Worm (Caenorhabditis elegans) whole organism, L4 larva: ENCODE results near the gene flcn-1.

Experiments used
- F10B5.3 ChIP-seq: sonication (generic microtip); optimal IDR thresholded peaks from 2 replicates; lab custom pipeline; 2016; ENCODE audit warnings: mild to moderate bottlenecking, missing genetic modification characterization, missing compliant biosample characterization
- F37D6.2 ChIP-seq: sonication (generic microtip); optimal IDR thresholded peaks from 2 replicates; lab custom pipeline; 2016; ENCODE audit warnings: mild to moderate bottlenecking, missing genetic modification characterization, missing compliant biosample characterization
- F44E2.7 ChIP-seq: fragments of 200-800 bp; sonication (Bioruptor generic); IDR thresholded peaks from 2 replicates; pipeline ENCODE4 v2.1.2; 2022; ENCODE audit warnings: missing genetic modification characterization, missing compliant biosample characterization
- R02D3.7 ChIP-seq: fragments of 150-350 bp; sonication (generic microtip); optimal IDR thresholded peaks from 3 replicates; lab custom pipeline; 2014; ENCODE audit warnings: missing biosample characterization, missing genetic modification characterization
- T20F7.1 ChIP-seq: fragments of 200-800 bp; sonication (Bioruptor generic); optimal IDR thresholded peaks from 2 replicates; lab custom pipeline; 2018; ENCODE audit warnings: mild to moderate bottlenecking, missing genetic modification characterization, missing compliant biosample characterization
- T26A8.4 ChIP-seq: fragments of 200-800 bp; sonication (Bioruptor generic); IDR thresholded peaks from 2 replicates; pipeline ENCODE4 v1.3.6; 2022; ENCODE audit warnings: missing genetic modification characterization, missing compliant biosample characterization
- Y105C5A.15 ChIP-seq: fragments of 200-800 bp; sonication (Bioruptor generic); IDR thresholded peaks from 2 replicates; pipeline ENCODE4 v1.3.6; 2022; ENCODE audit warnings: missing genetic modification characterization, missing compliant biosample characterization
- Y5F2A.4 ChIP-seq: fragments of 200-800 bp; sonication (Bioruptor generic); optimal IDR thresholded peaks from 2 replicates; lab custom pipeline; 2018; ENCODE audit warnings: mild to moderate bottlenecking, missing genetic modification characterization, missing compliant biosample characterization
- ZK337.2 ChIP-seq: fragments of 200-800 bp; sonication (Bioruptor generic); IDR thresholded peaks from 2 replicates; pipeline ENCODE4 v1.3.6; 2022; ENCODE audit warnings: missing genetic modification reagents, missing genetic modification characterization, missing compliant biosample characterization
- aly-2 ChIP-seq: sonication (generic microtip); optimal IDR thresholded peaks from 2 replicates; lab custom pipeline; 2018; ENCODE audit warnings: missing biosample characterization, missing genetic modification characterization
- ceh-32 ChIP-seq: sonication (generic microtip); optimal IDR thresholded peaks from 2 replicates; lab custom pipeline; 2016; ENCODE audit warnings: mild to moderate bottlenecking, missing genetic modification characterization, missing compliant biosample characterization; ENCODE audit not compliant: poor library complexity
- ceh-44 ChIP-seq: fragments of 200-800 bp; sonication (Bioruptor generic); IDR thresholded peaks from 2 replicates; pipeline ENCODE4 v1.3.6; 2022; ENCODE audit warnings: missing genetic modification reagents, missing genetic modification characterization, missing compliant biosample characterization
- ceh-62 ChIP-seq: sonication (generic microtip); optimal IDR thresholded peaks from 2 replicates; lab custom pipeline; 2017; ENCODE audit warnings: missing biosample characterization, missing genetic modification characterization
- ces-1 ChIP-seq: fragments of 150-350 bp; sonication (generic microtip); optimal IDR thresholded peaks from 4 replicates; lab custom pipeline; 2014; ENCODE audit warnings: missing biosample characterization, missing genetic modification reagents, missing genetic modification characterization
- daf-16 ChIP-seq, 3 experiments: sonication (generic microtip); optimal IDR thresholded peaks; 2 replicates each; lab custom pipeline; 2016 to 2017; ENCODE audit warnings: missing genetic modification characterization in 3 of 3, missing genetic modification reagents in 3 of 3, mild to moderate bottlenecking in 2 of 3, missing compliant biosample characterization in 2 of 3, missing biosample characterization in 1 of 3, moderate library complexity in 1 of 3
- daf-19 ChIP-seq: fragments of 200-800 bp; sonication (Bioruptor generic); conservative IDR thresholded peaks from 2 replicates; pipeline ENCODE4 v1.3.6; 2022; ENCODE audit warnings: missing genetic modification characterization, missing compliant biosample characterization
- daf-8 ChIP-seq: fragments of 200-800 bp; sonication (Bioruptor generic); IDR thresholded peaks from 2 replicates; pipeline ENCODE4 v1.3.6; 2022; ENCODE audit warnings: missing genetic modification characterization, missing compliant biosample characterization
- dmd-8 ChIP-seq: fragments of 200-800 bp; sonication (Bioruptor generic); IDR thresholded peaks from 2 replicates; pipeline ENCODE4 v1.3.6; 2022; ENCODE audit warnings: missing genetic modification characterization, missing compliant biosample characterization
- dmd-9 ChIP-seq: fragments of 200-800 bp; sonication (Bioruptor generic); IDR thresholded peaks from 2 replicates; pipeline ENCODE4 v1.3.6; 2022; ENCODE audit warnings: missing genetic modification reagents, missing genetic modification characterization, missing compliant biosample characterization
- dpl-1 ChIP-seq: fragments of 150-350 bp; optimal IDR thresholded peaks from 2 replicates; lab custom pipeline; 2014; ENCODE audit warnings: missing biosample characterization, missing genetic modification reagents, missing genetic modification characterization
- duxl-1 ChIP-seq: sonication (generic microtip); optimal IDR thresholded peaks from 2 replicates; lab custom pipeline; 2016; ENCODE audit warnings: mild to moderate bottlenecking, missing genetic modification characterization, moderate library complexity, missing compliant biosample characterization; ENCODE audit not compliant: poor library complexity
- dve-1 ChIP-seq: sonication (generic microtip); optimal IDR thresholded peaks from 2 replicates; lab custom pipeline; 2017; ENCODE audit warnings: antibody characterized with exemption, mild to moderate bottlenecking, missing genetic modification characterization, missing compliant biosample characterization; ENCODE audit not compliant: insufficient read depth
- hif-1 ChIP-seq, 2 experiments: sonication (generic microtip); optimal IDR thresholded peaks; 2 replicates each; lab custom pipeline; 2016 to 2017; ENCODE audit warnings: missing compliant biosample characterization in 2 of 2, missing genetic modification characterization in 2 of 2, missing genetic modification reagents in 2 of 2, missing genotype in 2 of 2, mild to moderate bottlenecking in 1 of 2
- hlh-11 ChIP-seq: fragments of 200-800 bp; sonication (Bioruptor generic); optimal IDR thresholded peaks from 2 replicates; lab custom pipeline; 2018; ENCODE audit warnings: mild to moderate bottlenecking, missing genetic modification characterization, missing compliant biosample characterization
- hlh-30 ChIP-seq: sonication (generic microtip); optimal IDR thresholded peaks from 2 replicates; lab custom pipeline; 2017; ENCODE audit warnings: antibody characterized with exemption, mild to moderate bottlenecking, missing genetic modification characterization, missing compliant biosample characterization; ENCODE audit not compliant: insufficient read depth
- hmg-1.1 ChIP-seq: fragments of 200-800 bp; sonication (Bioruptor generic); IDR thresholded peaks from 2 replicates; pipeline ENCODE4 v1.3.6; 2022; ENCODE audit warnings: missing genetic modification reagents, missing genetic modification characterization, missing compliant biosample characterization
- lim-7 ChIP-seq: fragments of 200-800 bp; sonication (Bioruptor generic); IDR thresholded peaks from 2 replicates; pipeline ENCODE4 v1.3.6; 2022; ENCODE audit warnings: missing genetic modification characterization, missing compliant biosample characterization
- lin-15B ChIP-seq: fragments of 150-350 bp; sonication (generic microtip); optimal IDR thresholded peaks from 3 replicates; lab custom pipeline; 2014; ENCODE audit warnings: missing biosample characterization, missing genetic modification characterization
- lsy-2 ChIP-seq, 2 experiments: fragments of 150-350 bp in 1 of 2; sonication (generic microtip) in 1 of 2; optimal IDR thresholded peaks; 2 replicates each; lab custom pipeline; 2014 to 2017; ENCODE audit warnings: missing biosample characterization in 2 of 2, missing genetic modification characterization in 2 of 2
- madf-9 ChIP-seq: fragments of 200-800 bp; sonication (Bioruptor generic); conservative IDR thresholded peaks from 2 replicates; pipeline ENCODE4 v1.3.6; 2022; ENCODE audit warnings: missing genetic modification reagents, missing genetic modification characterization, missing compliant biosample characterization
- mep-1 ChIP-seq: fragments of 150-350 bp; sonication (generic microtip); optimal IDR thresholded peaks from 3 replicates; lab custom pipeline; 2014; ENCODE audit warnings: missing biosample characterization, missing genetic modification characterization
- mxl-2 ChIP-seq: fragments of 200-800 bp; sonication (Bioruptor generic); conservative IDR thresholded peaks from 2 replicates; pipeline ENCODE4 v1.3.6; 2022; ENCODE audit warnings: missing genetic modification reagents, missing genetic modification characterization, missing compliant biosample characterization
- nhr-102 ChIP-seq: sonication (generic microtip); optimal IDR thresholded peaks from 2 replicates; lab custom pipeline; 2016; ENCODE audit warnings: mild to moderate bottlenecking, missing genetic modification characterization, moderate library complexity, missing compliant biosample characterization
- nhr-11 ChIP-seq: fragments of 150-350 bp; optimal IDR thresholded peaks from 2 replicates; lab custom pipeline; 2014; ENCODE audit warnings: missing biosample characterization, missing genetic modification characterization
- nhr-28 ChIP-seq: fragments of 150-350 bp; optimal IDR thresholded peaks from 2 replicates; lab custom pipeline; 2014; ENCODE audit warnings: missing biosample characterization, missing genetic modification characterization
- nhr-42 ChIP-seq: fragments of 200-800 bp; sonication (Bioruptor generic); IDR thresholded peaks from 2 replicates; pipeline ENCODE4 v1.3.6; 2022; ENCODE audit warnings: missing genetic modification characterization, missing compliant biosample characterization
- nhr-6 ChIP-seq: fragments of 150-350 bp; optimal IDR thresholded peaks from 2 replicates; lab custom pipeline; 2014; ENCODE audit warnings: missing biosample characterization, missing genetic modification characterization
- nhr-77 ChIP-seq: fragments of 150-350 bp; optimal IDR thresholded peaks from 2 replicates; lab custom pipeline; 2014; ENCODE audit warnings: missing biosample characterization, missing genetic modification characterization
- pqm-1 ChIP-seq: sonication (generic microtip); optimal IDR thresholded peaks from 2 replicates; lab custom pipeline; 2017; ENCODE audit warnings: missing biosample characterization, missing genetic modification characterization
- rbr-2 ChIP-seq: sonication (generic microtip); optimal IDR thresholded peaks from 2 replicates; lab custom pipeline; 2016; ENCODE audit warnings: missing genotype, missing genetic modification characterization, missing compliant biosample characterization
- set-16 ChIP-seq: fragments of 200-800 bp; sonication (Bioruptor generic); IDR thresholded peaks from 2 replicates; pipeline ENCODE4 v1.3.6; 2022; ENCODE audit warnings: missing genetic modification reagents, missing genetic modification characterization, missing compliant biosample characterization
- snpc-4 ChIP-seq: fragments of 150-350 bp; optimal IDR thresholded peaks from 2 replicates; lab custom pipeline; 2014; ENCODE audit warnings: missing biosample characterization, missing genetic modification characterization
- spr-1 ChIP-seq: sonication (generic microtip); optimal IDR thresholded peaks from 2 replicates; lab custom pipeline; 2016; ENCODE audit warnings: mild to moderate bottlenecking, missing genetic modification characterization, missing compliant biosample characterization
- spr-3 ChIP-seq: fragments of 200-800 bp; sonication (Bioruptor generic); optimal IDR thresholded peaks from 2 replicates; lab custom pipeline; 2018; ENCODE audit warnings: mild to moderate bottlenecking, missing genetic modification characterization, missing compliant biosample characterization
- tag-97 ChIP-seq: fragments of 200-800 bp; sonication (Bioruptor generic); IDR thresholded peaks from 2 replicates; pipeline ENCODE4 v1.3.6; 2022; ENCODE audit warnings: missing genetic modification characterization, missing compliant biosample characterization
- vab-7 ChIP-seq: fragments of 200-800 bp; sonication (Bioruptor generic); IDR thresholded peaks from 2 replicates; pipeline ENCODE4 v1.3.6; 2022; ENCODE audit warnings: missing genetic modification reagents, missing genetic modification characterization, missing compliant biosample characterization
- zip-11 ChIP-seq: fragments of 200-800 bp; sonication (Bioruptor generic); IDR thresholded peaks from 2 replicates; pipeline ENCODE4 v1.3.6; 2022; ENCODE audit warnings: missing genetic modification characterization, missing compliant biosample characterization
- ztf-11 ChIP-seq: fragments of 150-350 bp; optimal IDR thresholded peaks from 2 replicates; lab custom pipeline; 2014; ENCODE audit warnings: missing biosample characterization, missing genetic modification characterization

The flcn-1 gene

DNA sequence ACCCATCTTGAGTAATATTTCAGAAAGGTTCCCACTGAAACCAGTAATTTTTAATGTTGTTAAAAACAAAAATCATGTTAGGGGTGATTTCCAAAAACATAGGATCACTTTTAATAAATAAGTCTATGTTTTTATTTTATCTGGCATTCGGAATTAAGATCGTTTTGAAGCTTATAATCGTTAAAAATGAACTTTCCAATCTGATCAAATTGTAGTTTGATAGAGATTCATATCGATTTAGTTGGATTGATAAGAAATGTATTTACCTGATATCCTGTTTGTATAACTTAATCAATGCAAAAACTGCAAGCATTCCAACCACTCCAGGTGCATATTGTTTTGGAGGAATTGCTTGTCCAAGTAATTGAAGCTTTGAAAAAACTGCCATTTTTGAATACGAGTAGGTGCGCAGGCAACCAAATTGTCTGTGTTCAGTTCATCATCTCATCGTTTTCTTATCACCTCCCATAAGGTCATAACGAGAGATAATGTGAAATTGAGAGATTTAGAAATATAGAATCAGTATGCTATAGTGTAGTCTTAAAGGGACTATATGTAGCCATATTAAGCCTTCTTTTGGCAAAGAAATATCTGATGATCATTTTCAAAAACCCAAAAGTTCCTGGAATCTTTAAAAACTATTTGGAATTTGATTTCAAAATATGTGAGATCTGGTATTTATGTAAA lies 41.1 kb upstream of the flcn-1 start, which contains the start of gene pmp-2 (continued):
- TF ChIP-seq nhr-28 (peak; percentile 75), pqm-1 (peak; percentile 29), R02D3.7 (tag; lab: Kevin White, UChicago) (no peak)

DNA sequence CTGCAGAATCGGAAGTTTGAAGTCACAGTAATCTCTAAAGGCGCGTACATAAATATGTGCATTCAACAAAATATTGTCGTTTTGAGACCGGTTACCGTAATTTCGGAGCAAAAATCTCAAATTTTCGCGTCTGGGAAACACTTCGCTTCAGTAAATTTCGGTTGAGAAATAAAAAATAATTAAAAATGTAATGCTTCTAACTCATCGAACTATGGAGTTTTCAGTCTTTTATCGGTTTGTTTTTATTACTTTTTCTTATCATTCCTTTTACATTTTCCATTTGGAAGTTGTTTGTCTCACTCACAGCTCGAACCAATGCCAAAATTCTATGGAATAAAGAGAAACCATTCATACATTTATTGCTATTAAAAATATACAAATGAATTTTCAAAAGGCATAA lies 40.4 kb upstream of the flcn-1 start:
- TF ChIP-seq daf-19, result no peak
- TF ChIP-seq ztf-11 (tag; lab: Kevin White, UChicago), result no peak
- TF ChIP-seq hif-1 (tag; optimal IDR thresholded peaks at IDR 0.05; lab: Kevin White, UChicago), result no peak
- TF ChIP-seq nhr-77, result peak; percentile 80
- no peak for TF ChIP-seq aly-2 (tag; lab: Kevin White, UChicago)
- TF ChIP-seq nhr-42 (GFP tag; lab: Robert Waterston, UW), result peak; percentile 64
- peak; percentile 79 for TF ChIP-seq T26A8.4 (GFP tag; lab: Robert Waterston, UW)
- no peak for TF ChIP-seq spr-3
- no peak for TF ChIP-seq zip-11 (GFP tag; lab: Robert Waterston, UW)
- TF ChIP-seq tag-97 (GFP tag; lab: Robert Waterston, UW), result no peak
- no peak for TF ChIP-seq lin-15B (tag; lab: Kevin White, UChicago)
- peak; percentile 52 to 70 for TF ChIP-seq lsy-2 (tag; optimal IDR thresholded peaks at IDR 0.05; lab: Kevin White, UChicago)
- TF ChIP-seq dve-1 (tag; lab: Kevin White, UChicago), result peak; percentile 88
- TF ChIP-seq dmd-9 (GFP tag; lab: Robert Waterston, UW), result 0 out of 2 replicates have a peak, but pooled peaks have one; percentile 3
- TF ChIP-seq nhr-6 (tag; lab: Kevin White, UChicago), result no peak
- TF ChIP-seq F10B5.3 (tag; lab: Kevin White, UChicago), result no peak
- no peak for TF ChIP-seq nhr-11 (tag; lab: Kevin White, UChicago)
- TF ChIP-seq F37D6.2, result no peak
- no peak for TF ChIP-seq madf-9 (GFP tag; lab: Robert Waterston, UW)
- no peak for TF ChIP-seq ceh-32 (tag; lab: Kevin White, UChicago)
- no peak for TF ChIP-seq vab-7 (GFP tag; lab: Robert Waterston, UW)
- no peak for TF ChIP-seq ceh-62 (tag; lab: Kevin White, UChicago)
- TF ChIP-seq mxl-2, result no peak
- no peak for TF ChIP-seq daf-8 (GFP tag; lab: Robert Waterston, UW)
- no peak for TF ChIP-seq dmd-8 (GFP tag; lab: Robert Waterston, UW)
- no peak for TF ChIP-seq ces-1 (GFP tag; lab: Kevin White, UChicago)
- peak; percentile 67 for TF ChIP-seq nhr-102 (tag; lab: Kevin White, UChicago)
- peak; percentile 55 for TF ChIP-seq hlh-11
- TF ChIP-seq hlh-30 (tag; lab: Kevin White, UChicago), result peak; percentile 22
- TF ChIP-seq Y5F2A.4 (GFP tag; lab: Kevin White, UChicago), result no peak
- no peak for TF ChIP-seq set-16
- no peak for TF ChIP-seq ceh-44 (GFP tag; lab: Robert Waterston, UW)
- TF ChIP-seq duxl-1 (tag; lab: Kevin White, UChicago), result peak; percentile 34
- 0 out of 2 replicates have a peak, but pooled peaks have one; percentile 32 for TF ChIP-seq hmg-1.1
- no peak for TF ChIP-seq dpl-1 (GFP tag; lab: Kevin White, UChicago)
- TF ChIP-seq snpc-4 (tag; lab: Kevin White, UChicago), result no peak
- TF ChIP-seq daf-16 (GFP tag; optimal IDR thresholded peaks at IDR 0.05; lab: Kevin White, UChicago), result peak; percentile 27 to 63
- TF ChIP-seq daf-16 (tag; optimal IDR thresholded peaks at IDR 0.05; lab: Kevin White, UChicago), result peak; percentile 64
- TF ChIP-seq R02D3.7 (tag; lab: Kevin White, UChicago), result no peak
- no peak for TF ChIP-seq Y105C5A.15 (GFP tag; lab: Robert Waterston, UW)
- TF ChIP-seq F44E2.7 (GFP tag; lab: Robert Waterston, UW), result no peak
- peak; percentile 7 for TF ChIP-seq spr-1 (tag; lab: Kevin White, UChicago)
- peak; percentile 69 for TF ChIP-seq T20F7.1 (GFP tag; lab: Kevin White, UChicago)
- TF ChIP-seq rbr-2 (tag; lab: Kevin White, UChicago), result peak; percentile 20
- peak; percentile 90 for TF ChIP-seq mep-1 (tag; lab: Kevin White, UChicago)
- no peak for TF ChIP-seq ZK337.2
- no peak for TF ChIP-seq lim-7
